Fruit fly (Drosophila melanogaster) whole organism, adult: Measurements from ENCODE around the gene Myb.

Source experiments
- CG12768 ChIP-seq: fragments of 200-800 bp; sonication (Bioruptor generic); optimal IDR thresholded peaks from 2 replicates; lab custom pipeline; 2017; ENCODE audit warnings: missing biosample characterization, missing genetic modification characterization, mild to moderate bottlenecking, moderate library complexity, missing genetic modification reagents
- CG5204 ChIP-seq: fragments of 200-800 bp; sonication (Bioruptor generic); optimal IDR thresholded peaks from 2 replicates; lab custom pipeline; 2016; ENCODE audit warnings: missing biosample characterization, missing genetic modification characterization
- CG7045 ChIP-seq: fragments of 200-800 bp; sonication (Bioruptor generic); optimal IDR thresholded peaks from 2 replicates; lab custom pipeline; 2017; ENCODE audit warnings: missing biosample characterization, mild to moderate bottlenecking, missing genetic modification characterization
- Clk ChIP-seq: fragments of 200-800 bp; sonication (Bioruptor generic); optimal IDR thresholded peaks from 2 replicates; lab custom pipeline; 2017; ENCODE audit warnings: missing biosample characterization, missing genetic modification characterization
- bab1 ChIP-seq: fragments of 200-800 bp; sonication (Bioruptor generic); optimal IDR thresholded peaks from 3 replicates; lab custom pipeline; 2019; ENCODE audit warnings: missing biosample characterization, mild to moderate bottlenecking, missing genetic modification characterization, moderate library complexity
- cnc ChIP-seq, 2 experiments: fragments of >200 bp; optimal IDR thresholded peaks; 2 replicates each; lab custom pipeline; 2017

DNA sequence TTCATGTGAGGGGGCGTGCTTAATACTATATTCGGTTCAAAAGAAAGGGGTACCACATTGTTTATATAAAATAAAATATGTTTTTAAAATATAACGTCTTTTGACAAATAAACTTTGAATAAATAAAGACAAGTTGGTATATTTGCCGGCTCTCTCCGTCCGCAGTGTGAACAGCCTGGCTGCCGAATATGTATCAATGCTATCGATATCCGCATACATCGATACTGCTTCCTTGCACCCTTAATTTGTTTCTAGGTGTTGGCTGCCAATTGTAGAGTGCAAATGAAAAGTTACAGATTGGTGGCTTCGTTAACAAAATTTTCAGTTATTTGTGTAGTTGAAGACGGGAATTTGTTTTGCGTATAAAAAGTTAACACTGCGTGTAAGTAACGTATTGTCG lies 2.2 kb upstream of the Myb start, which contains the start of gene Gbeta13F:
- TF ChIP-seq CG12768 (no peak), cnc (optimal IDR thresholded peaks at IDR 0.05; lab: Kevin White, UChicago) (no peak), CG7045 (GFP tag; lab: Kevin White, UChicago) (no peak), bab1 (GFP tag; lab: Kevin White, UChicago) (peak; percentile 43), Clk (no peak), CG5204 (GFP tag; lab: Kevin White, UChicago) (no peak)
